Fruit fly (Drosophila melanogaster) whole organism, embryonic: Measurements from ENCODE around the gene ana1.

Source experiments
- Antp ChIP-seq: fragments of 200-800 bp; sonication (Bioruptor generic); optimal IDR thresholded peaks from 3 replicates; lab custom pipeline; 2016; ENCODE audit warnings: missing biosample characterization, missing genetic modification characterization
- Asciz ChIP-seq: fragments of 200-800 bp; sonication (Bioruptor generic); optimal IDR thresholded peaks from 2 replicates; lab custom pipeline; 2017; ENCODE audit warnings: missing biosample characterization, mild to moderate bottlenecking, missing genetic modification characterization, missing genetic modification reagents
- Awh ChIP-seq: fragments of 200-800 bp; sonication (Bioruptor generic); IDR thresholded peaks from 2 replicates; pipeline ENCODE4, ENCODE4 v1.3.6; 2022; ENCODE audit warnings: missing biosample characterization, missing genetic modification characterization
- B-H2 ChIP-seq: fragments of 200-800 bp; sonication (Bioruptor generic); optimal IDR thresholded peaks from 2 replicates; lab custom pipeline; 2018; ENCODE audit warnings: missing biosample characterization, mild to moderate bottlenecking, missing genetic modification characterization
- Bgb ChIP-seq: fragments of 200-800 bp; sonication (Bioruptor generic); IDR thresholded peaks from 2 replicates; pipeline ENCODE4 v1.3.6; 2022; ENCODE audit warnings: missing biosample characterization, missing genetic modification characterization; ENCODE audit not compliant: partially characterized antibody
- CG10366 ChIP-seq: fragments of 200-800 bp; sonication (Bioruptor generic); IDR thresholded peaks from 2 replicates; pipeline ENCODE4 v1.3.6; 2022; ENCODE audit warnings: missing biosample characterization, missing genetic modification characterization
- CG12299 ChIP-seq: fragments of 200-800 bp; sonication (Bioruptor generic); optimal IDR thresholded peaks from 2 replicates; lab custom pipeline; 2018; ENCODE audit warnings: missing biosample characterization, mild to moderate bottlenecking, missing genetic modification characterization
- CG15073 ChIP-seq: fragments of 200-800 bp; sonication (Bioruptor generic); optimal IDR thresholded peaks from 2 replicates; lab custom pipeline; 2016; ENCODE audit warnings: missing biosample characterization, missing genetic modification characterization
- CG15269 ChIP-seq: fragments of 200-800 bp; sonication (Bioruptor generic); optimal IDR thresholded peaks from 2 replicates; lab custom pipeline; 2018; ENCODE audit warnings: missing biosample characterization, mild to moderate bottlenecking, missing genetic modification characterization, moderate library complexity
- CG16779 ChIP-seq: fragments of 200-800 bp; sonication (Bioruptor generic); IDR thresholded peaks from 2 replicates; pipeline ENCODE4 v1.3.6; 2022; ENCODE audit warnings: missing biosample characterization, missing genetic modification characterization
- CG17829 ChIP-seq: fragments of 200-800 bp; optimal IDR thresholded peaks from 2 replicates; lab custom pipeline; 2019; ENCODE audit warnings: missing biosample characterization, mild to moderate bottlenecking, missing genetic modification characterization, moderate library complexity
- CG18011 ChIP-seq: fragments of 200-800 bp; sonication (Bioruptor generic); optimal IDR thresholded peaks from 2 replicates; lab custom pipeline; 2017; ENCODE audit warnings: missing biosample characterization, missing genetic modification characterization, mild to moderate bottlenecking, moderate library complexity, missing genotype
- CG2116 ChIP-seq: fragments of 200-800 bp; sonication (Bioruptor generic); optimal IDR thresholded peaks from 3 replicates; lab custom pipeline; 2018; ENCODE audit warnings: missing biosample characterization, mild to moderate bottlenecking, missing genetic modification characterization
- CG31441 ChIP-seq: fragments of 200-800 bp; sonication (Bioruptor generic); IDR thresholded peaks from 2 replicates; pipeline ENCODE4 v1.3.6; 2022; ENCODE audit warnings: missing biosample characterization, missing genetic modification characterization
- CG3163 ChIP-seq: fragments of 200-800 bp; sonication (Bioruptor generic); optimal IDR thresholded peaks from 3 replicates; lab custom pipeline; 2016; ENCODE audit warnings: missing biosample characterization, missing genetic modification characterization
- CG4404 ChIP-seq: fragments of 200-800 bp; sonication (Bioruptor generic); IDR thresholded peaks from 2 replicates; pipeline ENCODE4 v1.3.6; 2022; ENCODE audit warnings: missing biosample characterization, missing genetic modification characterization
- CG4707 ChIP-seq: fragments of 200-800 bp; sonication (Bioruptor generic); optimal IDR thresholded peaks from 2 replicates; lab custom pipeline; 2018; ENCODE audit warnings: missing biosample characterization, mild to moderate bottlenecking, missing genetic modification characterization, moderate library complexity
- CG4730 ChIP-seq: fragments of 200-800 bp; sonication (Bioruptor generic); IDR thresholded peaks from 2 replicates; pipeline ENCODE4 v1.3.6; 2022; ENCODE audit warnings: missing biosample characterization, missing genetic modification characterization
- CG4854 ChIP-seq: fragments of 200-800 bp; sonication (Bioruptor generic); optimal IDR thresholded peaks from 2 replicates; lab custom pipeline; 2016; ENCODE audit warnings: missing biosample characterization, missing genetic modification characterization, inconsistent platforms
- CG6689 ChIP-seq: fragments of 200-800 bp; sonication (Bioruptor generic); IDR thresholded peaks from 2 replicates; pipeline ENCODE4 v1.3.6; 2022; ENCODE audit warnings: missing biosample characterization, missing genetic modification characterization
- CG6813 ChIP-seq: fragments of 200-800 bp; sonication (Bioruptor generic); optimal IDR thresholded peaks from 2 replicates; lab custom pipeline; 2017; ENCODE audit warnings: missing biosample characterization, missing genetic modification characterization, mild to moderate bottlenecking, moderate library complexity, missing genetic modification reagents
- CG8388 ChIP-seq: fragments of 200-800 bp; sonication (Bioruptor generic); optimal IDR thresholded peaks from 2 replicates; lab custom pipeline; 2019; ENCODE audit warnings: missing biosample characterization, mild to moderate bottlenecking, missing genetic modification characterization, moderate library complexity
- Camta ChIP-seq: fragments of 200-800 bp; sonication (Bioruptor generic); optimal IDR thresholded peaks from 2 replicates; lab custom pipeline; 2016; ENCODE audit warnings: missing biosample characterization, missing genetic modification characterization
- HLHmδ ChIP-seq: fragments of 200-800 bp; sonication (Bioruptor generic); optimal IDR thresholded peaks from 2 replicates; lab custom pipeline; 2018; ENCODE audit warnings: missing biosample characterization, mild to moderate bottlenecking, missing genetic modification characterization, moderate library complexity
- Hr39 ChIP-seq: fragments of >200 bp; optimal IDR thresholded peaks from 2 replicates; lab custom pipeline; 2017
- Hr78 ChIP-seq, 2 experiments: fragments of 200-800 bp in 1 of 2; fragments of >200 bp in 1 of 2; sonication (Bioruptor generic) in 1 of 2; optimal IDR thresholded peaks; 2 replicates each; lab custom pipeline; 2017 to 2019; ENCODE audit warnings: missing biosample characterization in 2 of 2, missing genetic modification characterization in 2 of 2, mild to moderate bottlenecking in 1 of 2, moderate library complexity in 1 of 2
- Jarid2 ChIP-seq: fragments of 200-800 bp; sonication (Bioruptor generic); optimal IDR thresholded peaks from 3 replicates; lab custom pipeline; 2017; ENCODE audit warnings: mild to moderate bottlenecking, missing biosample characterization, missing genetic modification reagents, missing genetic modification characterization
- Meics ChIP-seq: fragments of 200-800 bp; sonication (Bioruptor generic); optimal IDR thresholded peaks from 2 replicates; lab custom pipeline; 2017; ENCODE audit warnings: missing biosample characterization, mild to moderate bottlenecking, missing genetic modification characterization
- Mrtf ChIP-seq: fragments of 200-800 bp; sonication (Bioruptor generic); IDR thresholded peaks from 3 replicates; pipeline ENCODE4 v1.3.6; 2022; ENCODE audit warnings: missing biosample characterization, missing genetic modification characterization
- Nf-YA ChIP-seq: fragments of 200-800 bp; sonication (Bioruptor generic); IDR thresholded peaks from 2 replicates; pipeline ENCODE4 v1.3.6; 2022; ENCODE audit warnings: missing biosample characterization, missing genetic modification characterization
- Ptx1 ChIP-seq: fragments of 200-800 bp; sonication (Bioruptor generic); IDR thresholded peaks from 2 replicates; pipeline ENCODE4 v1.3.6; 2022; ENCODE audit warnings: missing biosample characterization, missing genetic modification characterization
- abd-A ChIP-seq: fragments of 200-800 bp; sonication (Bioruptor generic); optimal IDR thresholded peaks from 3 replicates; lab custom pipeline; 2019; ENCODE audit warnings: missing biosample characterization, mild to moderate bottlenecking, missing genetic modification characterization, moderate library complexity
- amos ChIP-seq: fragments of 200-800 bp; sonication (Bioruptor generic); IDR thresholded peaks from 2 replicates; pipeline ENCODE4 v1.3.6; 2022; ENCODE audit warnings: missing biosample characterization, missing genetic modification characterization; ENCODE audit not compliant: partially characterized antibody
- ap ChIP-seq: fragments of 200-800 bp; sonication (Bioruptor generic); IDR thresholded peaks from 2 replicates; pipeline ENCODE4 v1.3.6; 2022; ENCODE audit warnings: missing biosample characterization, missing genetic modification characterization
- ara ChIP-seq: fragments of 200-800 bp; sonication (Bioruptor generic); IDR thresholded peaks from 2 replicates; pipeline ENCODE4 v1.3.6; 2022; ENCODE audit warnings: missing biosample characterization, missing genetic modification characterization
- br ChIP-seq: fragments of >200 bp; optimal IDR thresholded peaks from 2 replicates; lab custom pipeline; 2017
- caup ChIP-seq: fragments of 200-800 bp; sonication (Bioruptor generic); optimal IDR thresholded peaks from 3 replicates; lab custom pipeline; 2017; ENCODE audit warnings: missing biosample characterization, mild to moderate bottlenecking, missing genetic modification characterization, moderate library complexity; ENCODE audit not compliant: severe bottlenecking
- chm ChIP-seq: fragments of 200-800 bp; sonication (Bioruptor generic); IDR thresholded peaks from 2 replicates; pipeline ENCODE4 v1.3.6; 2022; ENCODE audit warnings: missing biosample characterization, missing genetic modification characterization
- dimm ChIP-seq: fragments of 200-800 bp; sonication (Bioruptor generic); IDR thresholded peaks from 2 replicates; pipeline ENCODE4 v1.3.6; 2022; ENCODE audit warnings: missing biosample characterization, missing genetic modification characterization
- ems ChIP-seq: fragments of 200-800 bp; sonication (Bioruptor generic); optimal IDR thresholded peaks from 3 replicates; lab custom pipeline; 2016; ENCODE audit warnings: missing biosample characterization, missing genetic modification characterization
- kni ChIP-seq: fragments of 200-800 bp; sonication (Bioruptor generic); optimal IDR thresholded peaks from 3 replicates; lab custom pipeline; 2017; ENCODE audit warnings: mild to moderate bottlenecking, missing biosample characterization, missing genetic modification reagents, missing genetic modification characterization
- oc ChIP-seq: fragments of 200-800 bp; sonication (Bioruptor generic); optimal IDR thresholded peaks from 2 replicates; lab custom pipeline; 2018; ENCODE audit warnings: missing biosample characterization, mild to moderate bottlenecking, missing genetic modification characterization, moderate library complexity
- pfk ChIP-seq: fragments of 200-800 bp; sonication (Bioruptor generic); optimal IDR thresholded peaks from 2 replicates; lab custom pipeline; 2018; ENCODE audit warnings: missing biosample characterization, mild to moderate bottlenecking, missing genetic modification characterization, moderate library complexity
- sc ChIP-seq, 3 experiments: fragments of >200 bp in 2 of 3; fragments of 200-800 bp in 1 of 3; sonication (Bioruptor generic) in 1 of 3; optimal IDR thresholded peaks; 2 replicates in 2 of 3; 3 replicates in 1 of 3; lab custom pipeline; 2017; ENCODE audit warnings: mild to moderate bottlenecking in 1 of 3, missing biosample characterization in 1 of 3, missing genetic modification characterization in 1 of 3, missing genetic modification reagents in 1 of 3
- sd ChIP-seq: fragments of 200-800 bp; sonication (Bioruptor generic); optimal IDR thresholded peaks from 3 replicates; lab custom pipeline; 2018; ENCODE audit warnings: missing biosample characterization, mild to moderate bottlenecking, missing genetic modification characterization, moderate library complexity
- sob ChIP-seq: fragments of 200-800 bp; sonication (Bioruptor generic); IDR thresholded peaks from 2 replicates; pipeline ENCODE4 v1.3.6; 2022; ENCODE audit warnings: missing biosample characterization, missing genetic modification characterization
- sug ChIP-seq: fragments of 200-800 bp; optimal IDR thresholded peaks from 2 replicates; lab custom pipeline; 2019; ENCODE audit warnings: missing biosample characterization, mild to moderate bottlenecking, missing genetic modification characterization, moderate library complexity
- vvl ChIP-seq: fragments of 200-800 bp; sonication (Bioruptor generic); IDR thresholded peaks from 2 replicates; pipeline ENCODE4 v1.3.6; 2022; ENCODE audit warnings: missing biosample characterization, missing genetic modification characterization
- wdn ChIP-seq: fragments of 200-800 bp; sonication (Bioruptor generic); IDR thresholded peaks from 2 replicates; pipeline ENCODE4 v1.3.6; 2022; ENCODE audit warnings: missing biosample characterization, missing genetic modification characterization
- z ChIP-seq: fragments of 200-800 bp; sonication (Bioruptor generic); IDR thresholded peaks from 3 replicates; pipeline ENCODE4 v1.3.6; 2022; ENCODE audit warnings: missing biosample characterization, missing genetic modification characterization
- zen ChIP-seq: fragments of 200-800 bp; sonication (Bioruptor generic); optimal IDR thresholded peaks from 3 replicates; lab custom pipeline; 2018; ENCODE audit warnings: missing biosample characterization, mild to moderate bottlenecking, missing genetic modification characterization, moderate library complexity

Gene ana1

dm6 chr3R:24567427-24567771, 37.0 kb downstream of the ana1 start (continued):
- TF ChIP-seq CG2116 (GFP tag; lab: Kevin White, UChicago): peak; percentile 47
- TF ChIP-seq sug (tag; lab: Kevin White, UChicago): peak; percentile 69
- TF ChIP-seq dimm (GFP tag; lab: Robert Waterston, UW): no peak
- TF ChIP-seq zen (tag; lab: Kevin White, UChicago): peak; percentile 57
- no peak for TF ChIP-seq Bgb (GFP tag; lab: Robert Waterston, UW)
- peak; percentile 75 for TF ChIP-seq CG16779 (GFP tag; lab: Robert Waterston, UW)
- TF ChIP-seq CG31441 (GFP tag; lab: Robert Waterston, UW): peak; percentile 88
- TF ChIP-seq Camta (GFP tag; lab: Kevin White, UChicago): peak; percentile 86
- TF ChIP-seq CG6813 (GFP tag; lab: Kevin White, UChicago): peak; percentile 71
- TF ChIP-seq Awh (GFP tag; lab: Robert Waterston, UW): peak; percentile 81
- TF ChIP-seq HLHmδ (GFP tag; lab: Kevin White, UChicago): no peak
- TF ChIP-seq Nf-YA: peak; percentile 88
- TF ChIP-seq amos: no peak
- peak; percentile 92 for TF ChIP-seq Antp (GFP tag; lab: Kevin White, UChicago)
- TF ChIP-seq Hr39 (lab: Kevin White, UChicago): no peak
- peak; percentile 85; the same call in 2 of the 3 replicates for TF ChIP-seq Mrtf
- peak; percentile 71 for TF ChIP-seq abd-A (tag; lab: Kevin White, UChicago)
- peak; percentile 95 for TF ChIP-seq vvl (GFP tag; lab: Robert Waterston, UW)
- peak; percentile 88 for TF ChIP-seq chm (GFP tag; lab: Robert Waterston, UW)
- peak; percentile 68 for TF ChIP-seq CG4707
- peak; percentile 58; the same call in 1 of the 2 replicates for TF ChIP-seq CG4404
- TF ChIP-seq ems: peak; percentile 86
- TF ChIP-seq CG17829 (tag; lab: Kevin White, UChicago): peak; percentile 52
- peak; percentile 73 for TF ChIP-seq CG18011 (GFP tag; lab: Kevin White, UChicago)
- TF ChIP-seq Ptx1 (GFP tag; lab: Robert Waterston, UW): peak; percentile 93
- no peak for TF ChIP-seq B-H2
- TF ChIP-seq CG4730 (GFP tag; lab: Robert Waterston, UW): peak; percentile 74; the same call in 1 of the 2 replicates
- TF ChIP-seq CG10366 (GFP tag; lab: Robert Waterston, UW): peak; percentile 88
- peak; percentile 82 for TF ChIP-seq CG4854 (GFP tag; lab: Kevin White, UChicago)
- peak; percentile 79 for TF ChIP-seq CG12299 (tag; lab: Kevin White, UChicago)
- peak; percentile 87 for TF ChIP-seq caup (GFP tag; lab: Kevin White, UChicago)
- peak in 1 of 2 experiments; percentile 49 for TF ChIP-seq Hr78 (GFP tag; optimal IDR thresholded peaks at IDR 0.05; lab: Kevin White, UChicago)
- no peak for TF ChIP-seq sc (optimal IDR thresholded peaks at IDR 0.05; lab: Kevin White, UChicago)
- peak; percentile 66 for TF ChIP-seq sc (GFP tag; optimal IDR thresholded peaks at IDR 0.05; lab: Kevin White, UChicago)
- TF ChIP-seq z (GFP tag; lab: Robert Waterston, UW): peak; percentile 45; the same call in 1 of the 3 replicates
- peak; percentile 90 for TF ChIP-seq Meics (GFP tag; lab: Kevin White, UChicago)
- TF ChIP-seq sd (tag; lab: Kevin White, UChicago): peak; percentile 88
- TF ChIP-seq kni (GFP tag; lab: Kevin White, UChicago): no peak
- peak; percentile 59 for TF ChIP-seq Jarid2 (GFP tag; lab: Kevin White, UChicago)
- TF ChIP-seq CG3163 (GFP tag; lab: Kevin White, UChicago): peak; percentile 74
- peak; percentile 88 for TF ChIP-seq sob (GFP tag; lab: Robert Waterston, UW)
- TF ChIP-seq CG15269 (tag; lab: Kevin White, UChicago): peak; percentile 91
- TF ChIP-seq CG8388 (GFP tag; lab: Kevin White, UChicago): peak; percentile 82
- no peak for TF ChIP-seq br (lab: Kevin White, UChicago)
- TF ChIP-seq Asciz (GFP tag; lab: Kevin White, UChicago): peak; percentile 74
- peak; percentile 90 for TF ChIP-seq ap (GFP tag; lab: Robert Waterston, UW)
- peak; percentile 76 for TF ChIP-seq oc (tag; lab: Kevin White, UChicago)
- TF ChIP-seq CG6689 (GFP tag; lab: Robert Waterston, UW): peak; percentile 85
- peak; percentile 70 for TF ChIP-seq CG15073 (GFP tag; lab: Kevin White, UChicago)
- peak; percentile 84 for TF ChIP-seq ara
- peak; percentile 78 for TF ChIP-seq wdn
- no peak for TF ChIP-seq pfk (GFP tag; lab: Kevin White, UChicago)
